Worm (Caenorhabditis elegans) whole organism, midembryonic: ENCODE measurements around the gene W01D2.3.

Experiments
- T22C8.4 ChIP-seq: fragments of 200-800 bp; sonication (Bioruptor generic); IDR thresholded peaks from 2 replicates; pipeline ENCODE4 v1.3.6; 2022; ENCODE audit warnings: missing genetic modification characterization, missing compliant biosample characterization
- cog-1 ChIP-seq: sonication (generic microtip); optimal IDR thresholded peaks from 2 replicates; lab custom pipeline; 2016; ENCODE audit warnings: missing genetic modification characterization, missing compliant biosample characterization
- flt-1 ChIP-seq: fragments of 200-800 bp; sonication (Bioruptor generic); IDR thresholded peaks from 2 replicates; pipeline ENCODE4 v1.3.6; 2022; ENCODE audit warnings: missing genetic modification characterization, missing compliant biosample characterization
- klf-2 ChIP-seq: fragments of 200-800 bp; sonication (Bioruptor generic); conservative IDR thresholded peaks from 2 replicates; pipeline ENCODE4 v1.3.6; 2022; ENCODE audit warnings: missing genetic modification reagents, missing genetic modification characterization, missing compliant biosample characterization
- med-1 ChIP-seq: sonication (generic microtip); optimal IDR thresholded peaks from 2 replicates; lab custom pipeline; 2017; ENCODE audit warnings: missing genetic modification characterization, mild to moderate bottlenecking, missing compliant biosample characterization, antibody characterized with exemption, missing genetic modification reagents; ENCODE audit not compliant: insufficient read depth
- ref-1 ChIP-seq: fragments of 200-800 bp; sonication (Bioruptor generic); conservative IDR thresholded peaks from 2 replicates; pipeline ENCODE4 v1.3.6; 2022; ENCODE audit warnings: missing genetic modification reagents, missing genetic modification characterization, missing compliant biosample characterization
- tab-1 ChIP-seq: fragments of 200-800 bp; sonication (Bioruptor generic); IDR thresholded peaks from 2 replicates; pipeline ENCODE4 v1.3.6; 2022; ENCODE audit warnings: missing genetic modification characterization, missing compliant biosample characterization
- ztf-23 ChIP-seq: fragments of 200-800 bp; sonication (Bioruptor generic); IDR thresholded peaks from 2 replicates; pipeline ENCODE4 v1.3.6; 2022; ENCODE audit warnings: missing genetic modification reagents, missing genetic modification characterization, missing compliant biosample characterization
- ztf-29 ChIP-seq: fragments of 200-800 bp; sonication (Bioruptor generic); IDR thresholded peaks from 2 replicates; pipeline ENCODE4 v1.3.6; 2022; ENCODE audit warnings: missing genetic modification reagents, missing genetic modification characterization, missing compliant biosample characterization

- TF ChIP-seq T22C8.4 (GFP tag; lab: Robert Waterston, UW) (no peak), tab-1 (GFP tag; lab: Robert Waterston, UW) (no peak), ztf-23 (no peak), ztf-29 (GFP tag; lab: Robert Waterston, UW) (no peak), flt-1 (GFP tag; lab: Robert Waterston, UW) (no peak), med-1 (no peak), ref-1 (GFP tag; lab: Robert Waterston, UW) (no peak), klf-2 (GFP tag; lab: Robert Waterston, UW) (no peak), cog-1 (tag; lab: Kevin White, UChicago) (no peak)
These were observed 26.0 kb downstream of the W01D2.3 start, which contains the start of gene Y54E2A.8 for ce11 chrII:14778092-14778491.
